Worm (Caenorhabditis elegans) whole organism, L2 larva: ENCODE results near the gene pah-1.

Source experiments
- R02D3.7 ChIP-seq: fragments of 150-350 bp; optimal IDR thresholded peaks from 2 replicates; lab custom pipeline; 2014; ENCODE audit warnings: missing biosample characterization, missing genetic modification characterization
- alr-1 ChIP-seq: fragments of 150-350 bp; optimal IDR thresholded peaks from 2 replicates; lab custom pipeline; 2014; ENCODE audit warnings: missing biosample characterization, missing genetic modification characterization
- ama-1 ChIP-seq: fragments of 150-350 bp; optimal IDR thresholded peaks from 2 replicates; lab custom pipeline; 2018; ENCODE audit warnings: inconsistent platforms
- blmp-1 ChIP-seq: sonication (generic microtip); optimal IDR thresholded peaks from 2 replicates; lab custom pipeline; 2017; ENCODE audit warnings: missing genetic modification characterization, mild to moderate bottlenecking, missing compliant biosample characterization, antibody characterized with exemption, moderate library complexity; ENCODE audit not compliant: insufficient read depth
- ceh-16 ChIP-seq: fragments of 150-350 bp; optimal IDR thresholded peaks from 2 replicates; lab custom pipeline; 2014; ENCODE audit warnings: missing biosample characterization, missing genetic modification characterization
- ceh-82 ChIP-seq: fragments of 150-350 bp; optimal IDR thresholded peaks from 2 replicates; lab custom pipeline; 2014; ENCODE audit warnings: missing biosample characterization, missing genetic modification characterization
- dmd-4 ChIP-seq: sonication (generic microtip); optimal IDR thresholded peaks from 2 replicates; lab custom pipeline; 2017; ENCODE audit warnings: missing biosample characterization, missing genetic modification characterization
- egl-27 ChIP-seq: sonication (generic microtip); optimal IDR thresholded peaks from 3 replicates; lab custom pipeline; 2017; ENCODE audit warnings: missing biosample characterization, missing genetic modification reagents, missing genetic modification characterization
- fos-1 ChIP-seq: fragments of 150-350 bp; optimal IDR thresholded peaks from 2 replicates; lab custom pipeline; 2014; ENCODE audit warnings: missing biosample characterization, missing genetic modification characterization
- lin-13 ChIP-seq: fragments of 150-350 bp; optimal IDR thresholded peaks from 2 replicates; lab custom pipeline; 2014; ENCODE audit warnings: missing biosample characterization, missing genetic modification reagents, missing genetic modification characterization
- lin-39 ChIP-seq: fragments of 150-350 bp; optimal IDR thresholded peaks from 2 replicates; lab custom pipeline; 2014; ENCODE audit warnings: missing biosample characterization, missing genetic modification reagents, missing genetic modification characterization
- lsy-2 ChIP-seq, 2 experiments: fragments of 150-350 bp in 1 of 2; sonication (generic microtip) in 1 of 2; optimal IDR thresholded peaks; 2 replicates each; lab custom pipeline; 2014 to 2017; ENCODE audit warnings: missing biosample characterization in 2 of 2, missing genetic modification characterization in 2 of 2
- mbf-1 ChIP-seq: sonication (generic microtip); optimal IDR thresholded peaks from 2 replicates; lab custom pipeline; 2017; ENCODE audit warnings: missing biosample characterization, missing genetic modification characterization
- mdl-1 ChIP-seq, 2 experiments: fragments of 150-350 bp in 1 of 2; sonication (generic microtip) in 1 of 2; optimal IDR thresholded peaks; 2 replicates each; lab custom pipeline; 2017; ENCODE audit warnings: missing biosample characterization in 2 of 2, missing genetic modification characterization in 2 of 2
- nhr-11 ChIP-seq: fragments of 150-350 bp; optimal IDR thresholded peaks from 2 replicates; lab custom pipeline; 2014; ENCODE audit warnings: missing biosample characterization, missing genetic modification characterization
- nhr-12 ChIP-seq: fragments of 150-350 bp; optimal IDR thresholded peaks from 2 replicates; lab custom pipeline; 2014; ENCODE audit warnings: missing biosample characterization, missing genetic modification characterization
- nhr-129 ChIP-seq: fragments of 150-350 bp; optimal IDR thresholded peaks from 2 replicates; lab custom pipeline; 2014; ENCODE audit warnings: missing biosample characterization, missing genetic modification characterization
- nhr-21 ChIP-seq: fragments of 150-350 bp; optimal IDR thresholded peaks from 2 replicates; lab custom pipeline; 2014; ENCODE audit warnings: missing biosample characterization, missing genetic modification characterization
- nhr-23 ChIP-seq: fragments of 150-350 bp; optimal IDR thresholded peaks from 2 replicates; lab custom pipeline; 2014; ENCODE audit warnings: missing biosample characterization, missing genetic modification reagents, missing genetic modification characterization
- nhr-237 ChIP-seq: fragments of 150-350 bp; optimal IDR thresholded peaks from 2 replicates; lab custom pipeline; 2014; ENCODE audit warnings: missing biosample characterization, missing genetic modification characterization
- nhr-25 ChIP-seq: fragments of 150-350 bp; sonication (generic microtip); optimal IDR thresholded peaks from 3 replicates; lab custom pipeline; 2014; ENCODE audit warnings: missing biosample characterization, missing genetic modification characterization
- nhr-77 ChIP-seq: fragments of 150-350 bp; optimal IDR thresholded peaks from 2 replicates; lab custom pipeline; 2014; ENCODE audit warnings: missing biosample characterization, missing genetic modification characterization
- peb-1 ChIP-seq: fragments of 150-350 bp; optimal IDR thresholded peaks from 2 replicates; lab custom pipeline; 2014; ENCODE audit warnings: missing biosample characterization, missing genetic modification characterization
- sem-4 ChIP-seq: fragments of 150-350 bp; optimal IDR thresholded peaks from 2 replicates; lab custom pipeline; 2014; ENCODE audit warnings: missing biosample characterization, missing genetic modification reagents, missing genetic modification characterization
- skn-1 ChIP-seq: sonication (generic microtip); optimal IDR thresholded peaks from 2 replicates; lab custom pipeline; 2017; ENCODE audit warnings: missing biosample characterization, missing genetic modification characterization
- sma-3 ChIP-seq: sonication (generic microtip); optimal IDR thresholded peaks from 2 replicates; lab custom pipeline; 2016; ENCODE audit warnings: missing genetic modification reagents, missing genetic modification characterization, missing compliant biosample characterization
- sma-9 ChIP-seq, 2 experiments: fragments of 150-350 bp in 1 of 2; sonication (generic microtip) in 1 of 2; optimal IDR thresholded peaks; 2 replicates each; lab custom pipeline; 2014 to 2016; ENCODE audit warnings: missing genetic modification characterization in 2 of 2, mild to moderate bottlenecking in 1 of 2, missing biosample characterization in 1 of 2, missing compliant biosample characterization in 1 of 2, missing genetic modification reagents in 1 of 2, moderate library complexity in 1 of 2
- snpc-4 ChIP-seq: fragments of 150-350 bp; optimal IDR thresholded peaks from 2 replicates; lab custom pipeline; 2014; ENCODE audit warnings: missing biosample characterization, missing genetic modification characterization
- unc-39 ChIP-seq: fragments of 150-350 bp; optimal IDR thresholded peaks from 2 replicates; lab custom pipeline; 2014; ENCODE audit warnings: missing biosample characterization, missing genetic modification characterization
- unc-62 ChIP-seq: fragments of 150-350 bp; optimal IDR thresholded peaks from 2 replicates; lab custom pipeline; 2014; ENCODE audit warnings: missing biosample characterization, missing genetic modification reagents, missing genetic modification characterization

Gene pah-1

DNA sequence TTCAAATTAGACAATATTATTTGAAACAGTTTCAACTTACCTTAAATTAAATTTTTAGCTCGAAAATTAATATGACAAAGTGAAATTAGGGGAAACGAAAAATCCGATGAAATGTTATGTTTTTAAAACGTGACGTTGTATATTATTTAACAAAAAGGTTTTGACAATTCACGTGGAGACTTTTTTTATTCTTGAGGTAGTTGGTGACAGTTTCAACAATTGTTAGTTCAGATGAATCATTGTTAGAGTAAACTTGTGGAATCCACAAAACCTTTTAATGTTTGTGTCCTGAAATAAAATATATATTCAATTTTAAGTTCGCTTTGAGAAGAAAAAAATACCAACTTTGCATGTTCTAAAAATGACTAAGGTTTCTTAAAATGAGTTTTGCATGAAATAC lies 7.3 kb downstream of the pah-1 start, which contains the start of gene fut-1:
Gene fut-1, minus strand, starts transcription at position 101 of the 400 bp plus-strand sequence.
- TF ChIP-seq ceh-16 (tag; lab: Kevin White, UChicago) (no peak), skn-1 (no peak), nhr-237 (tag; lab: Kevin White, UChicago) (no peak), ceh-82 (tag; lab: Kevin White, UChicago) (no peak), mbf-1 (no peak), unc-62 (GFP tag; lab: Kevin White, UChicago) (no peak), sem-4 (tag; lab: Kevin White, UChicago) (no peak), blmp-1 (tag; lab: Kevin White, UChicago) (no peak), ama-1 (no peak), nhr-23 (no peak), nhr-25 (tag; lab: Kevin White, UChicago) (no peak)

DNA sequence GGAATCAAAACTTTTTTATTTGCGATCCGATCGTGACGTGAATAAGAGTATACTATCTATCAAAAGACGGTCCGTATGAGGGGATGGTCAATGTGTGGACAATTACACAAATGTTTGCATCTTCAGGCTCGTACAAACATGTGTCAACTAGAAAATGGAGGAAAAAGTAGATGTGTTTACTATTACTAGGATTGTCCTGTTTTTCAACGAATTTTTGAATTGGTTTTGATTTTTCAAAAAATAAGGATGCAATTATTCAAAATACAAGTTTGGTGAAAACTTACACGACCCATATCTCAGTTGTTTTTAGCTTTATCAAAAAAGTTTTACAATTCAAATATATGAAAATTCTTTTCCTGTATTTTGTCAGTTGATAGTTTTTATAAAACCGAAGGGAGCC lies 11.5 kb downstream of the pah-1 start, which contains the start of gene K08F8.7:
Gene K08F8.7, minus strand, starts transcription at position 101 of the 400 bp plus-strand sequence.
- TF ChIP-seq nhr-25 (tag; lab: Kevin White, UChicago) (no peak), skn-1 (no peak), lin-39 (tag; lab: Kevin White, UChicago) (no peak), fos-1 (tag; lab: Kevin White, UChicago) (no peak), ceh-82 (tag; lab: Kevin White, UChicago) (no peak), alr-1 (tag; lab: Kevin White, UChicago) (no peak), lin-13 (GFP tag; lab: Kevin White, UChicago) (no peak)

DNA sequence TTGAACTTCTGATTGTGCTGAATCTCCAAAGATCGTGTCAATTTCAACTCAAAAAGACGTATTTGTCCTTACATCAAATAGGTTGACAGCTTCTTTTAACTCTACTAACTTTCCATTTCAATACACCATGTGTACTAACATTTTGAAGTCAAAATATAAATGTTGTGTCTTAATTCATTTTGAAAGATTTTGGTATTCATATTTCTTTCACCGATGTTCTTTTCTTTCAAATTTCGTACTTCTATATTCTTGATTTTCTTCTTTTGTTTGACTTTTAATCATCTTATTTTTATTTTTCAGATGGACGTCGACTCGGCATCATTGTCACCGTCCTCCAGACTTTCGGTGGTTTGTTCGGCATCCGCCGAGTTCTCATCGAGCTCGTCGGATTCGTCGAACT lies 15.1 kb downstream of the pah-1 start, which contains the start of gene atf-2:
Gene atf-2, plus strand, starts transcription at position 301 of the 400 bp plus-strand sequence.
- TF ChIP-seq alr-1 (tag; lab: Kevin White, UChicago) (no peak), mdl-1 (tag; optimal IDR thresholded peaks at IDR 0.05; lab: Kevin White, UChicago) (no peak), mbf-1 (no peak), nhr-129 (no peak), snpc-4 (no peak), sma-3 (no peak), egl-27 (tag; lab: Kevin White, UChicago) (no peak), ceh-16 (tag; lab: Kevin White, UChicago) (no peak), nhr-11 (tag; lab: Kevin White, UChicago) (no peak), peb-1 (tag; lab: Kevin White, UChicago) (no peak)

DNA sequence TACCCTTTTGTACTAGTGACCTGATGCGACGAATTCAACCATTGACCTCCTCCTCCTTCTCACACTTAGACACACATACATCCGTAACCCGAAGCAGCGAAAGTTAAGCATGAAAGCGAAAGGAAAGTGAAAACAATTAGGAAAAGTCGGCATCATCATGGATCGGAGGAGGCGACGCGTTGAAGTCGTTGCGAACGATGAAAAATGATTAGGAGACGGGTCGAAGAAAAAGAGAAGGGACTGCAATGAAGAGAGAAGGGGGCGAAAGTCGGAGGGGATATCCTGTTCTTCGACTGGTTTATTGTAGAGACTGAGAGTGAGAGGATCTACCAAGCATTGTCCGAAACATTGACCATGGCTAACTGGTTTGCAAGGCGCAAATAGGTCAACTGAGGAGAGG lies 15.8 kb downstream of the pah-1 start:
- TF ChIP-seq nhr-12 (tag; lab: Kevin White, UChicago) (no peak), snpc-4 (no peak), egl-27 (tag; lab: Kevin White, UChicago) (peak; percentile 74), sem-4 (tag; lab: Kevin White, UChicago) (peak; percentile 88), nhr-25 (tag; lab: Kevin White, UChicago) (peak; percentile 27), peb-1 (tag; lab: Kevin White, UChicago) (peak; percentile 5), nhr-77 (tag; lab: Kevin White, UChicago) (no peak), sma-9 (GFP tag; optimal IDR thresholded peaks at IDR 0.05; lab: Kevin White, UChicago) (peak; percentile 1), sma-9 (tag; optimal IDR thresholded peaks at IDR 0.05; lab: Kevin White, UChicago) (no peak), lsy-2 (tag; optimal IDR thresholded peaks at IDR 0.05; lab: Kevin White, UChicago) (peak in 1 of 2 experiments; percentile 27), mdl-1 (tag; optimal IDR thresholded peaks at IDR 0.05; lab: Kevin White, UChicago) (peak in 1 of 2 experiments; percentile 10), fos-1 (tag; lab: Kevin White, UChicago) (peak; percentile 9), nhr-21 (tag; lab: Kevin White, UChicago) (peak; percentile 84), blmp-1 (tag; lab: Kevin White, UChicago) (peak; percentile 99)

DNA sequence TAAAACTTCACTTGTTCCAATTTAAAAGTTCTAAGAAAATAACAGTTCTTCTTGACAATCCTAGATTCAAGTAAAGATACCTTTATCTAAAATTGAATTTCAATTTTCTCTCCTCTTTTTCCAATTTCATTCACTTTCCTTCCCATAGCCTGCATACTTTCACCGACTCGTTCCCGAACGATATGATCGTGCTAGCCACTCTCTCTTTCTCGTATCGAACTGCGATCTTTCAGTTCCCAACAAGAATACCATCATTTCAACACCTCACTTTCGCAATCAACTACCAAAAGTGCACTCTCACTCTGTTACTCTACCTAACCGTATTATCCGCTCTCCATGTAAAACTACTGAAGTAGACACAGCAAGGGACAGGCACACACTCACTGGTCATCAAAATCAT lies 16.7 kb downstream of the pah-1 start:
- no peak for TF ChIP-seq nhr-12 (tag; lab: Kevin White, UChicago)
- TF ChIP-seq lin-39 (tag; lab: Kevin White, UChicago) = no peak
- no peak for TF ChIP-seq mbf-1
- no peak for TF ChIP-seq nhr-25 (tag; lab: Kevin White, UChicago)
- no peak for TF ChIP-seq R02D3.7
- no peak for TF ChIP-seq dmd-4 (tag; lab: Kevin White, UChicago)
- no peak for TF ChIP-seq ama-1
- TF ChIP-seq nhr-237 (tag; lab: Kevin White, UChicago) = no peak
- TF ChIP-seq nhr-21 (tag; lab: Kevin White, UChicago) = no peak
- TF ChIP-seq nhr-129 = peak; percentile 13
- TF ChIP-seq unc-62 (GFP tag; lab: Kevin White, UChicago) = no peak
- no peak for TF ChIP-seq skn-1
- TF ChIP-seq blmp-1 (tag; lab: Kevin White, UChicago) = peak; percentile 98
- TF ChIP-seq unc-39 = no peak
- TF ChIP-seq sem-4 (tag; lab: Kevin White, UChicago) = no peak
- no peak for TF ChIP-seq nhr-77 (tag; lab: Kevin White, UChicago)
- TF ChIP-seq alr-1 (tag; lab: Kevin White, UChicago) = no peak
